Worm (Caenorhabditis elegans) whole organism, L2 larva: ENCODE results near the gene T06D8.9.

Experiments
- C34F6.9 ChIP-seq: fragments of 150-350 bp; optimal IDR thresholded peaks from 2 replicates; lab custom pipeline; 2014; ENCODE audit warnings: missing biosample characterization, missing genetic modification characterization
- F13H6.1 ChIP-seq: sonication (generic microtip); optimal IDR thresholded peaks from 2 replicates; lab custom pipeline; 2016; ENCODE audit warnings: missing genetic modification characterization, missing compliant biosample characterization
- Y55F3AM.14 ChIP-seq: fragments of 200-800 bp; sonication (Bioruptor generic); optimal IDR thresholded peaks from 2 replicates; lab custom pipeline; 2018; ENCODE audit warnings: mild to moderate bottlenecking, missing genetic modification characterization, missing compliant biosample characterization
- alr-1 ChIP-seq: fragments of 150-350 bp; optimal IDR thresholded peaks from 2 replicates; lab custom pipeline; 2014; ENCODE audit warnings: missing biosample characterization, missing genetic modification characterization
- aly-2 ChIP-seq: fragments of 150-350 bp; optimal IDR thresholded peaks from 2 replicates; lab custom pipeline; 2014; ENCODE audit warnings: missing biosample characterization, missing genetic modification characterization
- ama-1 ChIP-seq: fragments of 150-350 bp; optimal IDR thresholded peaks from 2 replicates; lab custom pipeline; 2018; ENCODE audit warnings: inconsistent platforms
- ceh-16 ChIP-seq: fragments of 150-350 bp; optimal IDR thresholded peaks from 2 replicates; lab custom pipeline; 2014; ENCODE audit warnings: missing biosample characterization, missing genetic modification characterization
- ceh-82 ChIP-seq: fragments of 150-350 bp; optimal IDR thresholded peaks from 2 replicates; lab custom pipeline; 2014; ENCODE audit warnings: missing biosample characterization, missing genetic modification characterization
- crh-2 ChIP-seq: sonication (generic microtip); optimal IDR thresholded peaks from 2 replicates; lab custom pipeline; 2017; ENCODE audit warnings: missing biosample characterization, missing genetic modification characterization
- dmd-4 ChIP-seq: sonication (generic microtip); optimal IDR thresholded peaks from 2 replicates; lab custom pipeline; 2017; ENCODE audit warnings: missing biosample characterization, missing genetic modification characterization
- egl-27 ChIP-seq: sonication (generic microtip); optimal IDR thresholded peaks from 3 replicates; lab custom pipeline; 2017; ENCODE audit warnings: missing biosample characterization, missing genetic modification reagents, missing genetic modification characterization
- elt-1 ChIP-seq: fragments of 150-350 bp; optimal IDR thresholded peaks from 2 replicates; lab custom pipeline; 2014; ENCODE audit warnings: missing biosample characterization, missing genetic modification characterization
- elt-3 ChIP-seq: sonication (generic microtip); optimal IDR thresholded peaks from 2 replicates; lab custom pipeline; 2017; ENCODE audit warnings: missing biosample characterization, missing genetic modification characterization
- gmeb-1 ChIP-seq: fragments of 150-350 bp; optimal IDR thresholded peaks from 2 replicates; lab custom pipeline; 2014; ENCODE audit warnings: missing biosample characterization, missing genetic modification characterization
- lin-11 ChIP-seq: fragments of 150-350 bp; sonication (generic microtip); optimal IDR thresholded peaks from 2 replicates; lab custom pipeline; 2014; ENCODE audit warnings: missing biosample characterization, missing genetic modification characterization, inconsistent platforms, mixed read lengths
- lin-39 ChIP-seq: fragments of 150-350 bp; optimal IDR thresholded peaks from 2 replicates; lab custom pipeline; 2014; ENCODE audit warnings: missing biosample characterization, missing genetic modification reagents, missing genetic modification characterization
- lsy-2 ChIP-seq, 2 experiments: fragments of 150-350 bp in 1 of 2; sonication (generic microtip) in 1 of 2; optimal IDR thresholded peaks; 2 replicates each; lab custom pipeline; 2014 to 2017; ENCODE audit warnings: missing biosample characterization in 2 of 2, missing genetic modification characterization in 2 of 2
- mbf-1 ChIP-seq: sonication (generic microtip); optimal IDR thresholded peaks from 2 replicates; lab custom pipeline; 2017; ENCODE audit warnings: missing biosample characterization, missing genetic modification characterization
- mdl-1 ChIP-seq, 2 experiments: fragments of 150-350 bp in 1 of 2; sonication (generic microtip) in 1 of 2; optimal IDR thresholded peaks; 2 replicates each; lab custom pipeline; 2017; ENCODE audit warnings: missing biosample characterization in 2 of 2, missing genetic modification characterization in 2 of 2
- nhr-10 ChIP-seq: sonication (generic microtip); optimal IDR thresholded peaks from 2 replicates; lab custom pipeline; 2017; ENCODE audit warnings: missing biosample characterization, missing genetic modification characterization
- nhr-11 ChIP-seq: fragments of 150-350 bp; optimal IDR thresholded peaks from 2 replicates; lab custom pipeline; 2014; ENCODE audit warnings: missing biosample characterization, missing genetic modification characterization
- nhr-12 ChIP-seq: fragments of 150-350 bp; optimal IDR thresholded peaks from 2 replicates; lab custom pipeline; 2014; ENCODE audit warnings: missing biosample characterization, missing genetic modification characterization
- nhr-129 ChIP-seq: fragments of 150-350 bp; optimal IDR thresholded peaks from 2 replicates; lab custom pipeline; 2014; ENCODE audit warnings: missing biosample characterization, missing genetic modification characterization
- nhr-237 ChIP-seq: fragments of 150-350 bp; optimal IDR thresholded peaks from 2 replicates; lab custom pipeline; 2014; ENCODE audit warnings: missing biosample characterization, missing genetic modification characterization
- nhr-25 ChIP-seq: fragments of 150-350 bp; sonication (generic microtip); optimal IDR thresholded peaks from 3 replicates; lab custom pipeline; 2014; ENCODE audit warnings: missing biosample characterization, missing genetic modification characterization
- nhr-77 ChIP-seq: fragments of 150-350 bp; optimal IDR thresholded peaks from 2 replicates; lab custom pipeline; 2014; ENCODE audit warnings: missing biosample characterization, missing genetic modification characterization
- sem-4 ChIP-seq: fragments of 150-350 bp; optimal IDR thresholded peaks from 2 replicates; lab custom pipeline; 2014; ENCODE audit warnings: missing biosample characterization, missing genetic modification reagents, missing genetic modification characterization
- skn-1 ChIP-seq: sonication (generic microtip); optimal IDR thresholded peaks from 2 replicates; lab custom pipeline; 2017; ENCODE audit warnings: missing biosample characterization, missing genetic modification characterization
- sma-9 ChIP-seq, 2 experiments: fragments of 150-350 bp in 1 of 2; sonication (generic microtip) in 1 of 2; optimal IDR thresholded peaks; 2 replicates each; lab custom pipeline; 2014 to 2016; ENCODE audit warnings: missing genetic modification characterization in 2 of 2, mild to moderate bottlenecking in 1 of 2, missing biosample characterization in 1 of 2, missing compliant biosample characterization in 1 of 2, missing genetic modification reagents in 1 of 2, moderate library complexity in 1 of 2
- snpc-4 ChIP-seq: fragments of 150-350 bp; optimal IDR thresholded peaks from 2 replicates; lab custom pipeline; 2014; ENCODE audit warnings: missing biosample characterization, missing genetic modification characterization
- unc-39 ChIP-seq: fragments of 150-350 bp; optimal IDR thresholded peaks from 2 replicates; lab custom pipeline; 2014; ENCODE audit warnings: missing biosample characterization, missing genetic modification characterization
- unc-55 ChIP-seq: fragments of 150-350 bp; sonication (generic microtip); optimal IDR thresholded peaks from 3 replicates; lab custom pipeline; 2014; ENCODE audit warnings: missing biosample characterization, missing genetic modification reagents, missing genetic modification characterization
- unc-62 ChIP-seq: fragments of 150-350 bp; optimal IDR thresholded peaks from 2 replicates; lab custom pipeline; 2014; ENCODE audit warnings: missing biosample characterization, missing genetic modification reagents, missing genetic modification characterization
- ztf-1 ChIP-seq: fragments of 200-800 bp; sonication (Bioruptor generic); conservative IDR thresholded peaks from 2 replicates; pipeline ENCODE4 v1.3.6; 2022; ENCODE audit warnings: missing genetic modification characterization, missing compliant biosample characterization
- ztf-11 ChIP-seq: sonication (generic microtip); optimal IDR thresholded peaks from 2 replicates; lab custom pipeline; 2017; ENCODE audit warnings: missing biosample characterization, missing genetic modification characterization
- ztf-4 ChIP-seq: fragments of 150-350 bp; optimal IDR thresholded peaks from 2 replicates; lab custom pipeline; 2014; ENCODE audit warnings: missing biosample characterization, missing genetic modification characterization

The T06D8.9 gene

DNA sequence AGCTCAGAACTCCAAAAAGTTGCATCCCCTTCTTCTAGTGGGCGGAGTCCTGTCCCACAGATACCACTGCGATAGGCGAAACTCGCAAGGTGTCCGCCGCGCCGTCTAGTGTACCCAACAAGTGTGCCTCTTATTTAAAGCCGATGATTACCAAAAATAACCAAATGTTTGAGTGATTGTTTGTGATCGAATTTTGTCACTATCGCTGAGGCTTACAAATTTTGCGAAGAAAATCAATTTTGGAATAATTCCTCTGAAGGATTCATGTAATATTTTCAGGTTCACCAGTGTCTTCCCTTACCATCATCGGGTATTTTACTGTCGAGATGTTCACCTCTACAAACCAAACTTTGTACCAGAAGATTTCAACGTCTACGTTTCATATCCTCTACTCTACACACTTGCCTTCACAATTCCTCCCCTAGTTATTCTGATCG lies 15.3 kb upstream of the T06D8.9 start (continued):
- TF ChIP-seq sma-9 (GFP tag; optimal IDR thresholded peaks at IDR 0.05; lab: Kevin White, UChicago) = peak; percentile 86
- TF ChIP-seq sma-9 (tag; optimal IDR thresholded peaks at IDR 0.05; lab: Kevin White, UChicago) = no peak
- TF ChIP-seq nhr-129 = peak; percentile 46
- TF ChIP-seq ama-1 (lab: Kevin White, UChicago) = peak; percentile 97
- no peak for TF ChIP-seq nhr-12
- peak; percentile 67 for TF ChIP-seq unc-55 (GFP tag; lab: Kevin White, UChicago)
- TF ChIP-seq alr-1 (tag; lab: Kevin White, UChicago) = no peak
- peak; percentile 22 for TF ChIP-seq ceh-82 (tag; lab: Kevin White, UChicago)
- TF ChIP-seq Y55F3AM.14 (GFP tag; lab: Kevin White, UChicago) = peak; percentile 58
- TF ChIP-seq nhr-237 (tag; lab: Kevin White, UChicago) = peak; percentile 47
- TF ChIP-seq egl-27 (tag; lab: Kevin White, UChicago) = peak; percentile 70
- peak; percentile 34 for TF ChIP-seq lin-11
- peak; percentile 58 for TF ChIP-seq nhr-77 (tag; lab: Kevin White, UChicago)
- no peak for TF ChIP-seq unc-39

DNA sequence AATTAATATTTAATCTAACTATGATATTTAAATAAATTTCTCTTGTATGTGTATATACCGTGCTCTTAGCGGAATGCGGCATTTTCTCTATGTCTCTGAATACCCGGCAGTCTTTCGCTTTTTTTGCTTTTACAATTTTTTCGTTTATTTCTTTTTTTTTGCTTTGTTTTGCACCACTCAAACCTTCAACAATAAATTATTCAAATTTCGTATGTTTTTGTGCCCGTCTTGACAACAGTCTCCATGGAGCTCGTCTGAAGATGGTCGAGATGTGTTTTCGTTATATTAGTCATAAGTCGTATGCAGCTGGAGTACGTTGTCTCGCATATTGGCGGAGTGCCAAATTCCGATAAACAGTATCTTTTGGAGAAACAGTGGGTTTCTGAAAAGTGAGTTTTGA lies 13.0 kb upstream of the T06D8.9 start, which contains the start of gene T06D8.2:
T06D8.2 (plus strand) TSS at position 301 of the 400 bp plus-strand sequence.
- no peak for TF ChIP-seq crh-2 (tag; lab: Kevin White, UChicago)
- no peak for TF ChIP-seq lin-39
- no peak for TF ChIP-seq snpc-4 (tag; lab: Kevin White, UChicago)
- TF ChIP-seq nhr-129 = no peak
- no peak for TF ChIP-seq unc-62 (GFP tag; lab: Kevin White, UChicago)
- TF ChIP-seq mdl-1 (tag; optimal IDR thresholded peaks at IDR 0.05; lab: Kevin White, UChicago) = no peak
- no peak for TF ChIP-seq ceh-16 (tag; lab: Kevin White, UChicago)
- TF ChIP-seq elt-3 (tag; lab: Kevin White, UChicago) = no peak
- TF ChIP-seq sem-4 = no peak
- no peak for TF ChIP-seq lin-11
- TF ChIP-seq gmeb-1 (tag; lab: Kevin White, UChicago) = no peak
- TF ChIP-seq aly-2 (tag; lab: Kevin White, UChicago) = no peak
- TF ChIP-seq ztf-4 = no peak
- no peak for TF ChIP-seq ztf-1 (GFP tag; lab: Robert Waterston, UW)
- no peak for TF ChIP-seq dmd-4
- TF ChIP-seq nhr-10 (tag; lab: Kevin White, UChicago) = no peak
- no peak for TF ChIP-seq skn-1
- TF ChIP-seq alr-1 (tag; lab: Kevin White, UChicago) = no peak
- TF ChIP-seq elt-1 (tag; lab: Kevin White, UChicago) = no peak
- TF ChIP-seq, all 48 proteins: peak for 0

- no peak for TF ChIP-seq nhr-10 (tag; lab: Kevin White, UChicago)
- no peak for TF ChIP-seq nhr-237 (tag; lab: Kevin White, UChicago)
- TF ChIP-seq F13H6.1 = no peak
- TF ChIP-seq mbf-1 (tag; lab: Kevin White, UChicago) = no peak
- no peak for TF ChIP-seq ztf-11 (tag; lab: Kevin White, UChicago)
- no peak for TF ChIP-seq unc-62 (GFP tag; lab: Kevin White, UChicago)
- no peak for TF ChIP-seq lin-39
- no peak for TF ChIP-seq sma-9 (GFP tag; optimal IDR thresholded peaks at IDR 0.05; lab: Kevin White, UChicago)
- TF ChIP-seq sma-9 (tag; optimal IDR thresholded peaks at IDR 0.05; lab: Kevin White, UChicago) = no peak
- TF ChIP-seq snpc-4 (tag; lab: Kevin White, UChicago) = no peak
- no peak for TF ChIP-seq mdl-1 (tag; optimal IDR thresholded peaks at IDR 0.05; lab: Kevin White, UChicago)
- TF ChIP-seq nhr-77 (tag; lab: Kevin White, UChicago) = no peak
- no peak for TF ChIP-seq nhr-25 (tag; lab: Kevin White, UChicago)
- TF ChIP-seq gmeb-1 (tag; lab: Kevin White, UChicago) = no peak
- TF ChIP-seq lsy-2 (tag; optimal IDR thresholded peaks at IDR 0.05; lab: Kevin White, UChicago) = no peak
Measured at ce11 chrII:11234751-11235150, 4.6 kb upstream of the T06D8.9 start, which contains the start of gene cox-15. Gene cox-15, minus strand, starts transcription at chrII:11234952.

- TF ChIP-seq ceh-82 (tag; lab: Kevin White, UChicago) (no peak), lin-39 (no peak), C34F6.9 (tag; lab: Kevin White, UChicago) (peak; percentile 38), nhr-237 (tag; lab: Kevin White, UChicago) (no peak), unc-55 (GFP tag; lab: Kevin White, UChicago) (peak; percentile 15), ama-1 (lab: Kevin White, UChicago) (peak; percentile 48), nhr-11 (tag; lab: Kevin White, UChicago) (no peak), gmeb-1 (tag; lab: Kevin White, UChicago) (no peak), nhr-129 (peak; percentile 53), sma-9 (GFP tag; optimal IDR thresholded peaks at IDR 0.05; lab: Kevin White, UChicago) (no peak), sma-9 (tag; optimal IDR thresholded peaks at IDR 0.05; lab: Kevin White, UChicago) (no peak), lsy-2 (tag; optimal IDR thresholded peaks at IDR 0.05; lab: Kevin White, UChicago) (peak in 1 of 2 experiments; percentile 26), ceh-16 (tag; lab: Kevin White, UChicago) (no peak)
- TF ChIP-seq, all 48 proteins: peak for 5
Measured at ce11 chrII:11236274-11236673, 3.1 kb upstream of the T06D8.9 start, which contains the start of gene cchl-1. Gene cchl-1, minus strand, starts transcription at chrII:11236387.
